Fruit fly (Drosophila melanogaster) S2 (cell line): ENCODE measurements around the gene spri.

Experiments used
- CG8478 ChIP-seq: fragments of >200 bp; optimal IDR thresholded peaks from 2 replicates; lab custom pipeline; 2018
- CTCF ChIP-seq, 2 experiments: fragments of >200 bp; optimal IDR thresholded peaks; 2 replicates each; lab custom pipeline; 2018

dm6 chrX:10547857-10548135 is 37.4 kb downstream of the spri start:
- TF ChIP-seq CG8478 (lab: Kevin White, UChicago) (no peak), CTCF (optimal IDR thresholded peaks at IDR 0.05; lab: Kevin White, UChicago) (no peak)
